Worm (Caenorhabditis elegans): ENCODE data around the gene H12C20.7.
A peak's percentile ranks its signal among the peaks of the same experiment; 100 is the strongest.

The H12C20.7 gene

DNA sequence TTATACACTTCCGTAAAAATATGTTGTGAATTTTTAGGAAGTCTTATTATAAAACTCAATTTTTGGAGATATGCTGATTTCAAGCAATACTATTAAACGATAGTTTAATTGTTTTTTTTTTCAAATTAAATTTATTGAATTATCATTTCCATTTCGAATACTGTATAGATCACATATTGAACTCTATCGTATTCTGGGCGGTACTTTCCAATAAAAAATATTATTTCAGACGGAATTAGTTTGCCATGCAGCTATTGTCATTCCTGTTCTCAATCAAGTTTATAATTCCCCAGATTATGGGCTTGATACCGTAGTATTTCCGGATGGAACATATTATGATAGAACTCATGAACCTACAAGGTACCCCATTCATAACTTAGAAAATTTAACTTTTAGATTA, 1.8 kb upstream of the H12C20.7 start:
- TF ChIP-seq nhr-80 (tag; optimal IDR thresholded peaks at IDR 0.05) (peak; percentile 19), cebp-1 (GFP tag; IDR thresholded peaks at IDR 0.05) (no peak), cebp-1 (tag; optimal IDR thresholded peaks at IDR 0.05) (no peak)

DNA sequence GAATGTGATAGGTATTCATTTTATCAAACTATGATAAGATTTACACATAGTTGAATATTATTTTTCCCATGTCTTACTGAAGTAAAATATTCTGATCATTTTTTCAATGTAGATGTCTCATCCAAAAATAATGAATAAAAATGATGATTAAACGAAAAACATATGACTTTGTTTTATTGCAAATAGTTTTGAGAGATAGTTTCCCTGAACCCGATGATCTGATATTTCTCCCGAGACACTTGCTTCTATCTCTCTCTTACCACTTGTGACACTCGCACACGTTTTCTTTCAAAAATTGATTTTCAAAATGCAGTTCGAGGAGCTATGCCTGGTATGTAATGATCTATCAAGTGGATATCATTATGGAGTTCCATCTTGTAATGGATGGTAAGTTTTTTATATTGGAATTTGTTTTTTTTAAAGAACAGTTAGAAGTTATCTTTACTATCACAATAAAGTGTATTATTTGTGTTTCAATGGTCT, 2.6 kb downstream of the H12C20.7 start, which contains the start of the genes nhr-101 and pms-2:
nhr-101 (plus strand) TSS at position 308 of the 483 bp plus-strand sequence.
pms-2 (minus strand) TSS at position 433 of the 483 bp plus-strand sequence.
- peak; percentile 5 for TF ChIP-seq nhr-80 (tag; optimal IDR thresholded peaks at IDR 0.05)
- TF ChIP-seq ceh-27 (GFP tag; optimal IDR thresholded peaks at IDR 0.05): no peak

DNA sequence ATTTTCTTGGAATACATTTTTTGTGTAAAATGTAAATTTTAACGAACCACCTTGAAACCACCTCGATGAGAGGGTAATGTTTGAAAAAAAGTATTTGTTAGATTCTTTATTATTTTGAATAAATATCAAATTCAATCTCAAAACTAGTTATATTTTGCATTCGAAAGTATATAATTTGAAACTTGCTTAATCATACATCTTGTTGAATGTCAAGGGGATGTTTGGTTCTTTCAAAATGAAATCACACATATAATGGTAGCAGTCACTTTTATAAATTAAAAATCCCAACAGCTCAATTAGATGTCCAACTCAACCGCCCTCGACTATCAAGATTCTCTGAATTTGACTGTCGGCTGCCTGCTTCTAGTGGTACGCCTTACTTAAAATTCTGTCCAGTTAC, 8.2 kb downstream of the H12C20.7 start, which contains the start of gene srx-87:
srx-87 (plus strand) TSS at position 301 of the 400 bp plus-strand sequence.
- TF ChIP-seq F33H1.4 (GFP tag; IDR thresholded peaks at IDR 0.05): no peak
- no peak for TF ChIP-seq ztf-22 (GFP tag; optimal IDR thresholded peaks at IDR 0.05)
- no peak for TF ChIP-seq lin-26 (GFP tag; IDR thresholded peaks at IDR 0.05)
- TF ChIP-seq unc-62 (GFP tag; optimal IDR thresholded peaks at IDR 0.05): no peak

DNA sequence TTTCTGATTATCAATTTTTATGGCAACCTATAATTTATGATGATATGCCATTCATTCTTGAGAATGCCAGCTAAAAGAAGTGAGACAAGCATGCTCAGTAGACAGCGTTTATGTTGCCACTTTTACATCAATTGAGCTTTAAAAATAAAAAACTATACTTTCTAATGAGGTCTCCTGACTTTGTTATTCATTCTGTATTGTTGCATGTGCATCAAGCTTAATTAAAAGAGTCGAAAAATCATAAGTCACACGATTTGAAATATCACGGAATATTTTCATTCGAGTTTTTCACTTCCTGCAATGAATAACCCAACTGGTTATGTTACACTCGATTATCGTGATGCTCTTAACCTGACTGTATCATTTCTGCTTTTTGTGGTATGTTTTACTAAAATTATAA, 10.1 kb downstream of the H12C20.7 start, which contains the start of gene srx-86:
srx-86 (plus strand) TSS at position 301 of the 400 bp plus-strand sequence.
- TF ChIP-seq cebp-2 (GFP tag; IDR thresholded peaks at IDR 0.05): no peak
- no peak for TF ChIP-seq lsy-27 (tag; optimal IDR thresholded peaks at IDR 0.05; ENCODE audit: borderline replicate concordance, insufficient read depth)
- TF ChIP-seq die-1 (tag; optimal IDR thresholded peaks at IDR 0.05): no peak
- TF ChIP-seq madf-3 (GFP tag; IDR thresholded peaks at IDR 0.05): no peak
- no peak for TF ChIP-seq C17E4.6 (GFP tag; IDR thresholded peaks at IDR 0.05)
- TF ChIP-seq atf-7 (tag; optimal IDR thresholded peaks at IDR 0.05): no peak
- TF ChIP-seq let-526 (GFP tag; IDR thresholded peaks at IDR 0.05): no peak

DNA sequence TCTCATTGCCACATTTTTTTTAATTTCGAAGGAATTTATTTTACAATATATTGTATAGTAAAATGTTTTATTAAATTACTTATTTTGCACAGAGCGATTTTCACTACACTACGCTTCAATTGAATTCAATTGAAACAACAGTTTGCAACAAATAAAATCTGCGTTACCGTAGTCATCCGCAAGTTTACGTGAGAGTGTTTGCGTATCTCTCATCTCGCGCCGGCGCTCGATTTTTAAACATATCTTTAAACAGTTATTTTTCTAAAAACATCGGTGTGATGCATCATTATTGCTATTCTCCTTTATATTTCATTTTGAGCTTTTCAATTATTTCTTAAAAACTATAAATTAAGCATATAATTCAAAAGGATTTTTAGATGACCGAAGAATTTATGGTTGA, 18.5 kb downstream of the H12C20.7 start, which contains the start of gene duo-1:
duo-1 (plus strand) TSS at position 371 of the 400 bp plus-strand sequence.
- no peak for TF ChIP-seq C06A6.2 (GFP tag; conservative IDR thresholded peaks at IDR 0.05)
- TF ChIP-seq K12H6.12 (tag; optimal IDR thresholded peaks at IDR 0.05): no peak
- TF ChIP-seq nhr-90 (tag; optimal IDR thresholded peaks at IDR 0.05): no peak
- no peak for TF ChIP-seq nfya-1 (tag; optimal IDR thresholded peaks at IDR 0.05; ENCODE audit: borderline replicate concordance, insufficient read depth)
- TF ChIP-seq mxl-1 (tag; optimal IDR thresholded peaks at IDR 0.05): no peak
- TF ChIP-seq ztf-22 (GFP tag; optimal IDR thresholded peaks at IDR 0.05): no peak
- TF ChIP-seq ztf-25 (GFP tag; IDR thresholded peaks at IDR 0.05): no peak
- no peak for TF ChIP-seq ceh-100 (GFP tag; IDR thresholded peaks at IDR 0.05)
- no peak for TF ChIP-seq rpc-1 (optimal IDR thresholded peaks at IDR 0.05)
- no peak for TF ChIP-seq rpc-1 (tag; optimal IDR thresholded peaks at IDR 0.05)
- no peak for TF ChIP-seq ztf-26 (tag; optimal IDR thresholded peaks at IDR 0.05)
- no peak for TF ChIP-seq T26A5.8 (tag; optimal IDR thresholded peaks at IDR 0.05)
- no peak for TF ChIP-seq F39B2.1 (GFP tag; IDR thresholded peaks at IDR 0.05)
- no peak for TF ChIP-seq nhr-27 (tag; optimal IDR thresholded peaks at IDR 0.05)
- peak; percentile 80 for TF ChIP-seq lsl-1 (GFP tag; optimal IDR thresholded peaks at IDR 0.05)
- TF ChIP-seq tbp1 (GFP tag; optimal IDR thresholded peaks at IDR 0.05): no peak
- no peak for TF ChIP-seq B0019.2 (GFP tag; conservative IDR thresholded peaks at IDR 0.05)
- no peak for TF ChIP-seq let-607 (tag; optimal IDR thresholded peaks at IDR 0.05)
- TF ChIP-seq egl-18 (GFP tag; IDR thresholded peaks at IDR 0.05): no peak
- no peak for TF ChIP-seq F57C9.4 (tag; optimal IDR thresholded peaks at IDR 0.05)
- TF ChIP-seq chd-7 (tag; optimal IDR thresholded peaks at IDR 0.05): no peak
- TF ChIP-seq tlf-1 (GFP tag; optimal IDR thresholded peaks at IDR 0.05): no peak
- TF ChIP-seq atf-7 (tag; optimal IDR thresholded peaks at IDR 0.05): no peak
- no peak for TF ChIP-seq bed-2 (GFP tag; IDR thresholded peaks at IDR 0.05)
- TF ChIP-seq ceh-27 (GFP tag; optimal IDR thresholded peaks at IDR 0.05): no peak
- TF ChIP-seq B0336.3 (GFP tag; IDR thresholded peaks at IDR 0.05): no peak
- no peak for TF ChIP-seq K11D2.4 (GFP tag; IDR thresholded peaks at IDR 0.05)
- TF ChIP-seq madf-3 (GFP tag; IDR thresholded peaks at IDR 0.05): no peak
- no peak for TF ChIP-seq hmg-20 (GFP tag; IDR thresholded peaks at IDR 0.05)
- no peak for TF ChIP-seq dpff-1 (tag; optimal IDR thresholded peaks at IDR 0.05)
- TF ChIP-seq egrh-3 (GFP tag; IDR thresholded peaks at IDR 0.05): no peak
